Fruit fly (Drosophila melanogaster) whole organism, prepupa: ENCODE measurements around the gene MstProx.

Source experiments
- Blimp-1 ChIP-seq: fragments of 200-800 bp; sonication (Bioruptor generic); optimal IDR thresholded peaks from 3 replicates; lab custom pipeline; 2017; ENCODE audit warnings: missing biosample characterization, missing genetic modification characterization, mild to moderate bottlenecking, moderate library complexity, missing genetic modification reagents
- CG10669 ChIP-seq: fragments of 200-800 bp; sonication (Bioruptor generic); optimal IDR thresholded peaks from 3 replicates; lab custom pipeline; 2018; ENCODE audit warnings: missing biosample characterization, mild to moderate bottlenecking, missing genetic modification characterization, moderate library complexity
- CG11902 ChIP-seq: fragments of 200-800 bp; sonication (Bioruptor generic); optimal IDR thresholded peaks from 3 replicates; lab custom pipeline; 2016; ENCODE audit warnings: missing biosample characterization, missing genetic modification characterization
- CG15336 ChIP-seq: fragments of 200-800 bp; sonication (Bioruptor generic); IDR thresholded peaks from 2 replicates; pipeline ENCODE4 v1.3.6; 2022; ENCODE audit warnings: missing biosample characterization, missing genetic modification characterization
- CG31627 ChIP-seq: fragments of 200-800 bp; sonication (Bioruptor generic); optimal IDR thresholded peaks from 3 replicates; lab custom pipeline; 2016; ENCODE audit warnings: missing biosample characterization, missing genetic modification characterization
- CG32006 ChIP-seq: fragments of 200-800 bp; sonication (Bioruptor generic); optimal IDR thresholded peaks from 3 replicates; lab custom pipeline; 2017; ENCODE audit warnings: missing biosample characterization, mild to moderate bottlenecking, missing genetic modification characterization
- CG6163 ChIP-seq: fragments of 200-800 bp; sonication (Bioruptor generic); IDR thresholded peaks from 3 replicates; pipeline ENCODE4 v1.3.6; 2022; ENCODE audit warnings: missing biosample characterization, missing genetic modification characterization
- CG6276 ChIP-seq: fragments of 200-800 bp; sonication (Bioruptor generic); optimal IDR thresholded peaks from 2 replicates; lab custom pipeline; 2017; ENCODE audit warnings: missing biosample characterization, mild to moderate bottlenecking, missing genetic modification characterization
- CG6792 ChIP-seq: fragments of 200-800 bp; sonication (Bioruptor generic); optimal IDR thresholded peaks from 3 replicates; lab custom pipeline; 2016; ENCODE audit warnings: missing biosample characterization, missing genetic modification characterization
- CG6808 ChIP-seq: fragments of 200-800 bp; sonication (Bioruptor generic); optimal IDR thresholded peaks from 3 replicates; lab custom pipeline; 2017; ENCODE audit warnings: missing biosample characterization, missing genetic modification characterization, mild to moderate bottlenecking, moderate library complexity, missing genetic modification reagents
- CG8119 ChIP-seq: fragments of 200-800 bp; sonication (Bioruptor generic); IDR thresholded peaks from 3 replicates; pipeline ENCODE4 v1.3.6; 2022; ENCODE audit warnings: missing biosample characterization, missing genetic modification characterization
- CG8319 ChIP-seq: fragments of 200-800 bp; sonication (Bioruptor generic); optimal IDR thresholded peaks from 3 replicates; lab custom pipeline; 2016; ENCODE audit warnings: missing biosample characterization, missing genetic modification characterization
- CG8632 ChIP-seq: fragments of 200-800 bp; sonication (Bioruptor generic); optimal IDR thresholded peaks from 3 replicates; lab custom pipeline; 2016; ENCODE audit warnings: missing biosample characterization, missing genetic modification characterization
- Eip75B ChIP-seq: fragments of 200-800 bp; sonication (Bioruptor generic); optimal IDR thresholded peaks from 3 replicates; lab custom pipeline; 2016; ENCODE audit warnings: missing biosample characterization, missing genetic modification characterization
- Eip78C ChIP-seq: fragments of 200-800 bp; sonication (Bioruptor generic); peaks from one replicate; lab custom pipeline; 2016; ENCODE audit warnings: missing biosample characterization, missing genetic modification characterization
- Eip93F ChIP-seq: fragments of 200-800 bp; sonication (Bioruptor generic); optimal IDR thresholded peaks from 2 replicates; lab custom pipeline; 2016; ENCODE audit warnings: missing biosample characterization, mild to moderate bottlenecking, missing genetic modification characterization
- Ets21C ChIP-seq: fragments of 200-800 bp; sonication (Bioruptor generic); optimal IDR thresholded peaks from 3 replicates; lab custom pipeline; 2016; ENCODE audit warnings: missing biosample characterization, missing genetic modification characterization
- Gug ChIP-seq: fragments of 200-800 bp; sonication (Bioruptor generic); IDR thresholded peaks from 2 replicates; pipeline ENCODE4 v1.3.6; 2022; ENCODE audit warnings: missing biosample characterization, missing genetic modification characterization
- Hr38 ChIP-seq: sonication (Bioruptor generic); optimal IDR thresholded peaks from 2 replicates; lab custom pipeline; 2016; ENCODE audit warnings: missing biosample characterization, missing genetic modification characterization
- Hr39 ChIP-seq: fragments of 200-800 bp; sonication (Bioruptor generic); optimal IDR thresholded peaks from 2 replicates; lab custom pipeline; 2016; ENCODE audit warnings: missing biosample characterization, missing genetic modification characterization
- Hr4 ChIP-seq: fragments of 200-800 bp; sonication (Bioruptor generic); optimal IDR thresholded peaks from 3 replicates; lab custom pipeline; 2016; ENCODE audit warnings: missing biosample characterization, missing genetic modification characterization
- Lpt ChIP-seq: fragments of 200-800 bp; sonication (Bioruptor generic); optimal IDR thresholded peaks from 3 replicates; lab custom pipeline; 2016; ENCODE audit warnings: missing biosample characterization, missing genetic modification characterization
- Smox ChIP-seq: fragments of 200-800 bp; sonication (Bioruptor generic); optimal IDR thresholded peaks from 3 replicates; lab custom pipeline; 2016; ENCODE audit warnings: missing biosample characterization, missing genetic modification characterization
- Sox102F ChIP-seq: fragments of 200-800 bp; sonication (Bioruptor generic); optimal IDR thresholded peaks from 2 replicates; lab custom pipeline; 2016; ENCODE audit warnings: missing biosample characterization, mild to moderate bottlenecking, missing genetic modification characterization
- Sox15 ChIP-seq: fragments of 200-800 bp; sonication (Bioruptor generic); optimal IDR thresholded peaks from 3 replicates; lab custom pipeline; 2016; ENCODE audit warnings: missing biosample characterization, missing genetic modification characterization
- achi ChIP-seq: fragments of 200-800 bp; sonication (Bioruptor generic); optimal IDR thresholded peaks from 3 replicates; lab custom pipeline; 2016; ENCODE audit warnings: missing biosample characterization, missing genetic modification characterization
- acj6 ChIP-seq: fragments of 200-800 bp; sonication (Bioruptor generic); optimal IDR thresholded peaks from 3 replicates; lab custom pipeline; 2016; ENCODE audit warnings: missing biosample characterization, missing genetic modification characterization
- dac ChIP-seq: fragments of 200-800 bp; sonication (Bioruptor generic); optimal IDR thresholded peaks from 2 replicates; lab custom pipeline; 2017; ENCODE audit warnings: missing biosample characterization, mild to moderate bottlenecking, missing genetic modification characterization
- dsx ChIP-seq: fragments of 200-800 bp; optimal IDR thresholded peaks from 3 replicates; lab custom pipeline; 2019; ENCODE audit warnings: missing biosample characterization, mild to moderate bottlenecking, missing genetic modification characterization, moderate library complexity; ENCODE audit not compliant: poor library complexity, severe bottlenecking
- eg ChIP-seq: fragments of 200-800 bp; sonication (Bioruptor generic); IDR thresholded peaks from 3 replicates; pipeline ENCODE4 v1.3.6; 2022; ENCODE audit warnings: missing biosample characterization, missing genetic modification characterization
- esn ChIP-seq: fragments of 200-800 bp; sonication (Bioruptor generic); optimal IDR thresholded peaks from 2 replicates; lab custom pipeline; 2016; ENCODE audit warnings: missing biosample characterization, mild to moderate bottlenecking, missing genetic modification characterization, moderate library complexity
- fd59A ChIP-seq: fragments of 200-800 bp; sonication (Bioruptor generic); optimal IDR thresholded peaks from 2 replicates; lab custom pipeline; 2017; ENCODE audit warnings: missing biosample characterization, mild to moderate bottlenecking, missing genetic modification characterization, missing genetic modification reagents
- fd85E ChIP-seq: fragments of 200-800 bp; sonication (Bioruptor generic); optimal IDR thresholded peaks from 3 replicates; lab custom pipeline; 2016; ENCODE audit warnings: missing biosample characterization, missing genetic modification characterization
- lz ChIP-seq: fragments of 200-800 bp; sonication (Bioruptor generic); optimal IDR thresholded peaks from 3 replicates; lab custom pipeline; 2016; ENCODE audit warnings: missing biosample characterization, missing genetic modification characterization
- net ChIP-seq: fragments of 200-800 bp; sonication (Bioruptor generic); optimal IDR thresholded peaks from 3 replicates; lab custom pipeline; 2016; ENCODE audit warnings: missing biosample characterization, missing genetic modification characterization
- pdm3 ChIP-seq: fragments of 200-800 bp; sonication (Bioruptor generic); optimal IDR thresholded peaks from 3 replicates; lab custom pipeline; 2016; ENCODE audit warnings: missing biosample characterization, missing genetic modification characterization
- salr ChIP-seq, 2 experiments: fragments of 200-800 bp; sonication (Bioruptor generic); optimal IDR thresholded peaks; 3 replicates each; lab custom pipeline; 2016 to 2018; ENCODE audit warnings: missing biosample characterization in 2 of 2, missing genetic modification characterization in 2 of 2, mild to moderate bottlenecking in 1 of 2
- spab ChIP-seq: fragments of 200-800 bp; sonication (Bioruptor generic); optimal IDR thresholded peaks from 2 replicates; lab custom pipeline; 2017; ENCODE audit warnings: missing biosample characterization, mild to moderate bottlenecking, missing genetic modification characterization, missing genetic modification reagents
- svp ChIP-seq: fragments of 200-800 bp; sonication (Bioruptor generic); peaks from one replicate; lab custom pipeline; 2016; ENCODE audit warnings: missing biosample characterization, missing genetic modification characterization
- topi ChIP-seq: fragments of 200-800 bp; sonication (Bioruptor generic); optimal IDR thresholded peaks from 3 replicates; lab custom pipeline; 2016; ENCODE audit warnings: missing biosample characterization, missing genetic modification characterization

Gene MstProx

dm6 chr3R:7369205-7369604, at the start of gene MstProx:
MstProx (minus strand) TSS chr3R:7369305.
- TF ChIP-seq dsx = no peak
- no peak for TF ChIP-seq fd59A (GFP tag; lab: Kevin White, UChicago)
- TF ChIP-seq CG11902 (GFP tag; lab: Kevin White, UChicago) = no peak
- TF ChIP-seq Hr39 = no peak
- TF ChIP-seq Lpt (GFP tag; lab: Kevin White, UChicago) = no peak
- TF ChIP-seq spab (GFP tag; lab: Kevin White, UChicago) = no peak

- no peak for TF ChIP-seq topi (GFP tag; lab: Kevin White, UChicago)
- TF ChIP-seq esn (GFP tag; lab: Kevin White, UChicago) = no peak
- TF ChIP-seq CG31627 (GFP tag; lab: Kevin White, UChicago) = no peak
- TF ChIP-seq CG8119 (GFP tag; lab: Robert Waterston, UW) = no peak
- no peak for TF ChIP-seq Hr39
- TF ChIP-seq CG11902 (GFP tag; lab: Kevin White, UChicago) = no peak
These were observed 37.5 kb upstream of the MstProx start, which contains the start of gene Ir84a for dm6 chr3R:7406569-7406968. Ir84a (plus strand) TSS chr3R:7406869.

dm6 chr3R:7394047-7394446, 24.9 kb upstream of the MstProx start:
- no peak for TF ChIP-seq net
- no peak for TF ChIP-seq Eip78C
- TF ChIP-seq lz (GFP tag; lab: Kevin White, UChicago) = no peak
- TF ChIP-seq eg (GFP tag; lab: Robert Waterston, UW) = no peak
- TF ChIP-seq CG10669 (GFP tag; lab: Kevin White, UChicago) = no peak
- TF ChIP-seq Hr39 = no peak
- no peak for TF ChIP-seq acj6
- TF ChIP-seq CG8319 = no peak
- no peak for TF ChIP-seq svp
- TF ChIP-seq, all 60 proteins: peak for 0

DNA sequence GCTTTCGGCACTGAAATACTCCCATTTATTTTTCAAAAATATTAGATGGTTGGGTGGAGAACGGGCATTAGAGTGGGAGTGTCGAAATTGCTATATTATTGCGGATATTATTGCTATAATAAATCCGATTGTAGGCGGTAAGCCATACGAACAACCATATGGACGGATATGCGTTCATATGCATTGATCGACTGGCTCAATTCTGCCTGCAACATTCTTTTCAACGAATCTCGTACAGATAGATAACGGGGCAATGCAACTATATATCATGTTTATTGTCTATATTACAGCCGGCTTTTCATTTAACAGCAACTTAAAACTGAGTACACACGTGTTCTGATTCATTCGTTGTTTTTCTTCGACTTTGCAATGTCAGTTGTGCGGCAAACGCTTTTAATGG, 22.0 kb upstream of the MstProx start, which contains the start of gene CG42650:
TSS of gene CG42650 (plus strand) at position 301 of the 400 bp plus-strand sequence.
- TF ChIP-seq Smox (GFP tag; lab: Kevin White, UChicago) (no peak), dsx (no peak), CG6808 (GFP tag; lab: Kevin White, UChicago) (no peak), Hr38 (GFP tag; lab: Kevin White, UChicago) (no peak), CG11902 (GFP tag; lab: Kevin White, UChicago) (no peak), Eip78C (no peak), svp (no peak), Ets21C (GFP tag; lab: Kevin White, UChicago) (no peak), spab (GFP tag; lab: Kevin White, UChicago) (no peak), Sox102F (GFP tag; lab: Kevin White, UChicago) (no peak), CG6792 (GFP tag; lab: Kevin White, UChicago) (no peak), Lpt (GFP tag; lab: Kevin White, UChicago) (no peak)

- TF ChIP-seq svp (no peak), CG15336 (GFP tag; lab: Robert Waterston, UW) (no peak), lz (GFP tag; lab: Kevin White, UChicago) (no peak), Sox15 (GFP tag; lab: Kevin White, UChicago) (no peak), fd85E (GFP tag; lab: Kevin White, UChicago) (no peak), Blimp-1 (GFP tag; lab: Kevin White, UChicago) (no peak), Eip75B (no peak), Gug (GFP tag; lab: Robert Waterston, UW) (no peak), Hr4 (no peak), CG10669 (GFP tag; lab: Kevin White, UChicago) (no peak), acj6 (no peak)
These were observed 3.6 kb downstream of the MstProx start, which contains the start of the genes Mst84Db and Mst84Da for dm6 chr3R:7365527-7365926. Mst84Db (minus strand) TSS chr3R:7365627. Mst84Da (plus strand) TSS chr3R:7365850.

DNA sequence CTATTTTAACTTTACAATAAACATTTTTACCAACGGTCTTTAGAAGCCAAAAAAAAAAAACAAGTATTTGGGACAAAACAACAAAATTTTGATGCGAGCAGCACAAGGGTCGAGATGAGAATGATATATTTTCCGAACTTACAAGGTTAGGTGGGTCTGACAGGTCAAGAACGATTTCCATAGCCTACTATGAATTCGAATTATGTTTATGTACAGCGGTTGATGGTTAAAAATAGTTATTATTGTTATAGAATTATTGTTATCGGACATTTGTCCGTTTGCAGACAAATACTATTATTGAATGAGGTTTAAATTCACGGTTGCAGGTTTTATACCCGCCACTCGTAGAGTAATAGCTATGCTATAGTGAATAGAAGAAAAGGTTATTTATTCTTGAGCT, 4.5 kb downstream of the MstProx start, which contains the start of gene Mst84Dc:
TSS of gene Mst84Dc (minus strand) at position 101 of the 400 bp plus-strand sequence.
- no peak for TF ChIP-seq achi
- TF ChIP-seq dac = no peak
- TF ChIP-seq Smox (GFP tag; lab: Kevin White, UChicago) = no peak
- no peak for TF ChIP-seq Eip93F (GFP tag; lab: Kevin White, UChicago)
- TF ChIP-seq Gug (GFP tag; lab: Robert Waterston, UW) = no peak
- TF ChIP-seq CG8119 (GFP tag; lab: Robert Waterston, UW) = no peak
- TF ChIP-seq CG8632 (GFP tag; lab: Kevin White, UChicago) = no peak
- TF ChIP-seq CG6276 = no peak
- no peak for TF ChIP-seq CG6808 (GFP tag; lab: Kevin White, UChicago)
- TF ChIP-seq salr (GFP tag; optimal IDR thresholded peaks at IDR 0.05; lab: Kevin White, UChicago) = no peak
- TF ChIP-seq CG32006 (GFP tag; lab: Kevin White, UChicago) = no peak
- TF ChIP-seq Eip75B = no peak
- TF ChIP-seq pdm3 (GFP tag; lab: Kevin White, UChicago) = no peak
- no peak for TF ChIP-seq esn (GFP tag; lab: Kevin White, UChicago)
- TF ChIP-seq CG6163 (GFP tag; lab: Robert Waterston, UW) = no peak
